Worm (Caenorhabditis elegans): Measurements from ENCODE around the gene R102.1.

- no peak for TF ChIP-seq pha-4 (tag; optimal IDR thresholded peaks at IDR 0.05)
- no peak for TF ChIP-seq nhr-237 (tag; optimal IDR thresholded peaks at IDR 0.05)
These were observed 3.2 kb downstream of the R102.1 start, which contains the start of gene R102.3 for ce11 chrIV:10688972-10689567.
